Worm (Caenorhabditis elegans) whole organism, L3 larva: Measurements from ENCODE around the gene mut-14.

Experiments used
- daf-12 ChIP-seq: fragments of 150-350 bp; optimal IDR thresholded peaks from 2 replicates; lab custom pipeline; 2014; ENCODE audit warnings: missing biosample characterization, missing genetic modification reagents, missing genetic modification characterization
- elt-3 ChIP-seq, 3 experiments: fragments of 150-350 bp in 1 of 3; sonication (generic microtip) in 2 of 3; optimal IDR thresholded peaks; 2 replicates in 2 of 3; 4 replicates in 1 of 3; lab custom pipeline; 2014 to 2017; ENCODE audit warnings: missing biosample characterization in 3 of 3, missing genetic modification characterization in 3 of 3
- lin-39 ChIP-seq: fragments of 150-350 bp; optimal IDR thresholded peaks from 2 replicates; lab custom pipeline; 2018; ENCODE audit warnings: missing biosample characterization, missing genetic modification reagents, missing genetic modification characterization
- nfya-1 ChIP-seq: sonication (generic microtip); optimal IDR thresholded peaks from 2 replicates; lab custom pipeline; 2017; ENCODE audit warnings: missing genetic modification characterization, mild to moderate bottlenecking, missing compliant biosample characterization, antibody characterized with exemption, moderate library complexity; ENCODE audit not compliant: insufficient read depth
- nhr-237 ChIP-seq: fragments of 150-350 bp; optimal IDR thresholded peaks from 2 replicates; lab custom pipeline; 2014; ENCODE audit warnings: missing biosample characterization, missing genetic modification characterization
- nhr-25 ChIP-seq: sonication (generic microtip); optimal IDR thresholded peaks from 2 replicates; lab custom pipeline; 2017; ENCODE audit warnings: missing biosample characterization, missing genetic modification characterization
- nhr-43 ChIP-seq: sonication (generic microtip); optimal IDR thresholded peaks from 2 replicates; lab custom pipeline; 2016; ENCODE audit warnings: mild to moderate bottlenecking, missing genetic modification characterization, missing compliant biosample characterization; ENCODE audit not compliant: poor library complexity, severe bottlenecking
- nhr-67 ChIP-seq: fragments of 150-350 bp; optimal IDR thresholded peaks from 2 replicates; lab custom pipeline; 2014; ENCODE audit warnings: missing biosample characterization, missing genetic modification characterization
- pha-4 ChIP-seq: fragments of 150-350 bp; optimal IDR thresholded peaks from 2 replicates; lab custom pipeline; 2014; ENCODE audit warnings: missing biosample characterization, missing genetic modification reagents, missing genetic modification characterization

ce11 chrV:5704467-5704866 lies 44.0 kb upstream of the mut-14 start:
- TF ChIP-seq nhr-237 (tag; lab: Kevin White, UChicago) (no peak), elt-3 (tag; optimal IDR thresholded peaks at IDR 0.05; lab: Kevin White, UChicago) (no peak), lin-39 (tag; lab: Kevin White, UChicago) (no peak), nfya-1 (tag; lab: Kevin White, UChicago) (no peak), nhr-25 (no peak), nhr-43 (tag; lab: Kevin White, UChicago) (no peak), daf-12 (tag; lab: Kevin White, UChicago) (no peak), nhr-67 (tag; lab: Kevin White, UChicago) (no peak), pha-4 (tag; lab: Kevin White, UChicago) (no peak)
